Fruit fly (Drosophila melanogaster) whole organism, embryonic: ENCODE results near the gene CG16798.

Experiments used
- CG10274 ChIP-seq: fragments of 200-800 bp; sonication (Bioruptor generic); optimal IDR thresholded peaks from 3 replicates; lab custom pipeline; 2017; ENCODE audit warnings: missing biosample characterization, mild to moderate bottlenecking, missing genetic modification characterization
- CG12104 ChIP-seq: fragments of 200-800 bp; sonication (Bioruptor generic); optimal IDR thresholded peaks from 3 replicates; lab custom pipeline; 2016; ENCODE audit warnings: missing biosample characterization, missing genetic modification characterization
- CG13287 ChIP-seq: fragments of 200-800 bp; sonication (Bioruptor generic); IDR thresholded peaks from 2 replicates; pipeline ENCODE4 v1.3.6; 2022; ENCODE audit warnings: missing biosample characterization, missing genetic modification characterization; ENCODE audit not compliant: partially characterized antibody
- CG13424 ChIP-seq: fragments of 200-800 bp; sonication (Bioruptor generic); optimal IDR thresholded peaks from 2 replicates; lab custom pipeline; 2019; ENCODE audit warnings: missing biosample characterization, mild to moderate bottlenecking, missing genetic modification characterization, moderate library complexity
- CG14014 ChIP-seq: fragments of 200-800 bp; sonication (Bioruptor generic); IDR thresholded peaks from 2 replicates; pipeline ENCODE4 v1.3.6; 2022; ENCODE audit warnings: missing biosample characterization, missing genetic modification characterization
- CG14860 ChIP-seq: fragments of 200-800 bp; sonication (Bioruptor generic); IDR thresholded peaks from 3 replicates; pipeline ENCODE4 v1.3.6; 2022; ENCODE audit warnings: missing biosample characterization, missing genetic modification characterization; ENCODE audit not compliant: partially characterized antibody
- CG16779 ChIP-seq: fragments of 200-800 bp; sonication (Bioruptor generic); IDR thresholded peaks from 2 replicates; pipeline ENCODE4 v1.3.6; 2022; ENCODE audit warnings: missing biosample characterization, missing genetic modification characterization
- CG16813 ChIP-seq: fragments of 200-800 bp; sonication (Bioruptor generic); IDR thresholded peaks from 3 replicates; pipeline ENCODE4 v1.3.6; 2022; ENCODE audit warnings: missing biosample characterization, missing genetic modification characterization; ENCODE audit not compliant: partially characterized antibody
- CG17829 ChIP-seq: fragments of 200-800 bp; optimal IDR thresholded peaks from 2 replicates; lab custom pipeline; 2019; ENCODE audit warnings: missing biosample characterization, mild to moderate bottlenecking, missing genetic modification characterization, moderate library complexity
- CG2712 ChIP-seq: fragments of 200-800 bp; optimal IDR thresholded peaks from 3 replicates; lab custom pipeline; 2019; ENCODE audit warnings: missing biosample characterization, mild to moderate bottlenecking, missing genetic modification characterization, moderate library complexity
- CG2889 ChIP-seq: fragments of 200-800 bp; sonication (Bioruptor generic); IDR thresholded peaks from 3 replicates; pipeline ENCODE4 v1.3.6; 2022; ENCODE audit warnings: missing biosample characterization, missing genetic modification characterization
- CG42726 ChIP-seq: fragments of 200-800 bp; sonication (Bioruptor generic); IDR thresholded peaks from 2 replicates; pipeline ENCODE4 v1.3.6; 2022; ENCODE audit warnings: missing biosample characterization, missing genetic modification characterization; ENCODE audit not compliant: partially characterized antibody
- CG4424 ChIP-seq: fragments of 200-800 bp; sonication (Bioruptor generic); optimal IDR thresholded peaks from 3 replicates; lab custom pipeline; 2016; ENCODE audit warnings: missing biosample characterization, missing genetic modification characterization
- CG5180 ChIP-seq: fragments of 200-800 bp; sonication (Bioruptor generic); optimal IDR thresholded peaks from 3 replicates; lab custom pipeline; 2017; ENCODE audit warnings: missing biosample characterization, missing genetic modification characterization, mild to moderate bottlenecking, moderate library complexity, missing genetic modification reagents
- CG6175 ChIP-seq: fragments of 200-800 bp; sonication (Bioruptor generic); IDR thresholded peaks from 3 replicates; pipeline ENCODE4 v1.3.6; 2022; ENCODE audit warnings: missing biosample characterization, missing genetic modification characterization
- CG6254 ChIP-seq: fragments of 200-800 bp; sonication (Bioruptor generic); optimal IDR thresholded peaks from 3 replicates; lab custom pipeline; 2017; ENCODE audit warnings: mild to moderate bottlenecking, missing biosample characterization, missing genetic modification reagents, missing genetic modification characterization
- CG6689 ChIP-seq: fragments of 200-800 bp; sonication (Bioruptor generic); IDR thresholded peaks from 2 replicates; pipeline ENCODE4 v1.3.6; 2022; ENCODE audit warnings: missing biosample characterization, missing genetic modification characterization
- CG6791 ChIP-seq: fragments of 200-800 bp; sonication (Bioruptor generic); IDR thresholded peaks from 3 replicates; pipeline ENCODE4 v1.3.6; 2022; ENCODE audit warnings: missing biosample characterization, missing genetic modification characterization; ENCODE audit not compliant: partially characterized antibody
- CG9437 ChIP-seq: fragments of 200-800 bp; sonication (Bioruptor generic); optimal IDR thresholded peaks from 2 replicates; lab custom pipeline; 2018; ENCODE audit warnings: missing biosample characterization, mild to moderate bottlenecking, missing genetic modification characterization
- CoRest ChIP-seq: fragments of 200-800 bp; sonication (Bioruptor generic); optimal IDR thresholded peaks from 3 replicates; lab custom pipeline; 2018; ENCODE audit warnings: missing biosample characterization, mild to moderate bottlenecking, missing genetic modification characterization, moderate library complexity
- Dip2 ChIP-seq: fragments of 200-800 bp; sonication (Bioruptor generic); IDR thresholded peaks from 2 replicates; pipeline ENCODE4 v1.3.6; 2022; ENCODE audit warnings: missing biosample characterization, missing genetic modification characterization
- Fer1 ChIP-seq: fragments of 200-800 bp; sonication (Bioruptor generic); optimal IDR thresholded peaks from 2 replicates; lab custom pipeline; 2017; ENCODE audit warnings: missing biosample characterization, mild to moderate bottlenecking, missing genetic modification characterization
- HLH4C ChIP-seq: fragments of 200-800 bp; sonication (Bioruptor generic); IDR thresholded peaks from 3 replicates; pipeline ENCODE4 v1.3.6; 2022; ENCODE audit warnings: missing biosample characterization, missing genetic modification characterization; ENCODE audit not compliant: partially characterized antibody
- ara ChIP-seq: fragments of 200-800 bp; sonication (Bioruptor generic); IDR thresholded peaks from 2 replicates; pipeline ENCODE4 v1.3.6; 2022; ENCODE audit warnings: missing biosample characterization, missing genetic modification characterization
- ato ChIP-seq: fragments of 200-800 bp; sonication (Bioruptor generic); IDR thresholded peaks from 2 replicates; pipeline ENCODE4 v1.3.6; 2022; ENCODE audit warnings: missing biosample characterization, missing genetic modification characterization; ENCODE audit not compliant: partially characterized antibody
- bbx ChIP-seq: fragments of 200-800 bp; sonication (Bioruptor generic); IDR thresholded peaks from 2 replicates; pipeline ENCODE4 v1.3.6; 2022; ENCODE audit warnings: missing biosample characterization, missing genetic modification characterization; ENCODE audit not compliant: partially characterized antibody
- cato ChIP-seq: fragments of 200-800 bp; sonication (Bioruptor generic); optimal IDR thresholded peaks from 2 replicates; lab custom pipeline; 2016; ENCODE audit warnings: missing biosample characterization, missing genetic modification characterization, borderline replicate concordance
- cg ChIP-seq: fragments of 200-800 bp; sonication (Bioruptor generic); optimal IDR thresholded peaks from 3 replicates; lab custom pipeline; 2019; ENCODE audit warnings: missing biosample characterization, mild to moderate bottlenecking, missing genetic modification characterization, moderate library complexity
- ewg ChIP-seq: fragments of 200-800 bp; sonication (Bioruptor generic); optimal IDR thresholded peaks from 3 replicates; lab custom pipeline; 2017; ENCODE audit warnings: mild to moderate bottlenecking, missing biosample characterization, missing genetic modification reagents, missing genetic modification characterization
- exex ChIP-seq: fragments of 200-800 bp; sonication (Bioruptor generic); optimal IDR thresholded peaks from 4 replicates; lab custom pipeline; 2018; ENCODE audit warnings: missing biosample characterization, mild to moderate bottlenecking, missing genetic modification characterization, moderate library complexity
- ftz-f1 ChIP-seq: fragments of 200-800 bp; sonication (Bioruptor generic); optimal IDR thresholded peaks from 2 replicates; lab custom pipeline; 2016; ENCODE audit warnings: missing biosample characterization, missing genetic modification characterization
- hbn ChIP-seq: fragments of 200-800 bp; sonication (Bioruptor generic); IDR thresholded peaks from 2 replicates; pipeline ENCODE4 v1.3.6; 2022; ENCODE audit warnings: missing biosample characterization, missing genetic modification characterization; ENCODE audit not compliant: partially characterized antibody
- inv ChIP-seq: fragments of 200-800 bp; sonication (Bioruptor generic); IDR thresholded peaks from 2 replicates; pipeline ENCODE4 v1.3.6; 2022; ENCODE audit warnings: missing biosample characterization, missing genetic modification characterization; ENCODE audit not compliant: partially characterized antibody
- nau ChIP-seq: fragments of 200-800 bp; sonication (Bioruptor generic); optimal IDR thresholded peaks from 3 replicates; lab custom pipeline; 2017; ENCODE audit warnings: missing biosample characterization, mild to moderate bottlenecking, missing genetic modification characterization, missing genetic modification reagents
- nerfin-2 ChIP-seq: fragments of 200-800 bp; sonication (Bioruptor generic); IDR thresholded peaks from 2 replicates; pipeline ENCODE4 v1.3.6; 2022; ENCODE audit warnings: missing biosample characterization, missing genetic modification characterization; ENCODE audit not compliant: partially characterized antibody
- p53 ChIP-seq: fragments of 200-800 bp; sonication (Bioruptor generic); optimal IDR thresholded peaks from 2 replicates; lab custom pipeline; 2016; ENCODE audit warnings: missing biosample characterization, missing genetic modification characterization
- pita ChIP-seq: fragments of 200-800 bp; sonication (Bioruptor generic); optimal IDR thresholded peaks from 2 replicates; lab custom pipeline; 2017; ENCODE audit warnings: missing biosample characterization, mild to moderate bottlenecking, missing genetic modification characterization
- rib ChIP-seq: fragments of 200-800 bp; sonication (Bioruptor generic); IDR thresholded peaks from 2 replicates; pipeline ENCODE4 v1.3.6; 2022; ENCODE audit warnings: missing biosample characterization, missing genetic modification characterization
- sens ChIP-seq: fragments of 200-800 bp; sonication (Bioruptor generic); peaks from one replicate; lab custom pipeline; 2016; ENCODE audit warnings: missing biosample characterization, missing genetic modification characterization
- slou ChIP-seq: fragments of 200-800 bp; sonication (Bioruptor generic); optimal IDR thresholded peaks from 3 replicates; lab custom pipeline; 2016; ENCODE audit warnings: missing biosample characterization, missing genetic modification characterization
- sna ChIP-seq: fragments of 200-800 bp; sonication (Bioruptor generic); IDR thresholded peaks from 2 replicates; pipeline ENCODE4 v1.3.6; 2022; ENCODE audit warnings: missing biosample characterization, missing genetic modification characterization; ENCODE audit not compliant: partially characterized antibody
- sr ChIP-seq: fragments of 200-800 bp; sonication (Bioruptor generic); IDR thresholded peaks from 3 replicates; pipeline ENCODE4 v1.3.6; 2022; ENCODE audit warnings: missing biosample characterization, missing genetic modification characterization
- stwl ChIP-seq: fragments of 200-800 bp; sonication (Bioruptor generic); optimal IDR thresholded peaks from 3 replicates; lab custom pipeline; 2018; ENCODE audit warnings: missing biosample characterization, mild to moderate bottlenecking, missing genetic modification characterization, moderate library complexity
- tll ChIP-seq, 2 experiments: fragments of 200-800 bp in 1 of 2; fragments of >200 bp in 1 of 2; sonication (Bioruptor generic) in 1 of 2; optimal IDR thresholded peaks; 2 replicates each; lab custom pipeline; 2017 to 2019; ENCODE audit warnings: missing biosample characterization in 2 of 2, missing genetic modification characterization in 2 of 2, mild to moderate bottlenecking in 1 of 2, moderate library complexity in 1 of 2
- zfh2 ChIP-seq: fragments of 200-800 bp; sonication (Bioruptor generic); optimal IDR thresholded peaks from 2 replicates; lab custom pipeline; 2016; ENCODE audit warnings: missing biosample characterization, missing genetic modification characterization

CG16798 gene

dm6 chr2L:20428756-20429408 lies 46.7 kb upstream of the CG16798 start (continued):
- no peak for TF ChIP-seq CG42726 (GFP tag; lab: Robert Waterston, UW)
- TF ChIP-seq rib (GFP tag; lab: Robert Waterston, UW) = no peak
- no peak for TF ChIP-seq CG16779 (GFP tag; lab: Robert Waterston, UW)
- peak; percentile 42 for TF ChIP-seq nau
- no peak for TF ChIP-seq CG4424 (GFP tag; lab: Kevin White, UChicago)
- TF ChIP-seq exex = peak; percentile 27
- peak; percentile 5 for TF ChIP-seq Fer1

- TF ChIP-seq CG9437 (GFP tag; lab: Kevin White, UChicago) (peak; percentile 50), ato (GFP tag; lab: Robert Waterston, UW) (no peak), slou (GFP tag; lab: Kevin White, UChicago) (no peak), cato (GFP tag; lab: Kevin White, UChicago) (no peak), CG12104 (GFP tag; lab: Kevin White, UChicago) (no peak), tll (GFP tag; optimal IDR thresholded peaks at IDR 0.05; lab: Kevin White, UChicago) (no peak), CG2712 (tag; lab: Kevin White, UChicago) (peak; percentile 13), sens (GFP tag; lab: Kevin White, UChicago) (peak; percentile 85), CG14014 (GFP tag; lab: Robert Waterston, UW) (no peak), ewg (GFP tag; lab: Kevin White, UChicago) (no peak), CG10274 (no peak), cg (peak; percentile 38), p53 (no peak), CG6689 (GFP tag; lab: Robert Waterston, UW) (peak; percentile 26; the same call in 1 of the 2 replicates)
Observed at dm6 chr2L:20428382-20428755, 46.2 kb upstream of the CG16798 start.

- TF ChIP-seq Dip2 (GFP tag; lab: Robert Waterston, UW) (no peak), cg (no peak), zfh2 (GFP tag; lab: Kevin White, UChicago) (no peak), sna (GFP tag; lab: Robert Waterston, UW) (peak; percentile 79), CG17829 (tag; lab: Kevin White, UChicago) (no peak), bbx (GFP tag; lab: Robert Waterston, UW) (peak; percentile 66), CG6175 (0 out of 3 replicates have a peak, but pooled peaks have one; percentile 13), cato (GFP tag; lab: Kevin White, UChicago) (no peak), sr (GFP tag; lab: Robert Waterston, UW) (no peak), CG5180 (peak; percentile 74), ato (GFP tag; lab: Robert Waterston, UW) (peak; percentile 57), ara (GFP tag; lab: Robert Waterston, UW) (no peak), CG16813 (peak; percentile 73), CG2889 (GFP tag; lab: Robert Waterston, UW) (no peak), CG13287 (GFP tag; lab: Robert Waterston, UW) (peak; percentile 82), nerfin-2 (peak; percentile 89), CG14860 (peak; percentile 74), hbn (GFP tag; lab: Robert Waterston, UW) (peak; percentile 51; the same call in 1 of the 2 replicates), CG13424 (tag; lab: Kevin White, UChicago) (no peak), CoRest (tag; lab: Kevin White, UChicago) (no peak), HLH4C (GFP tag; lab: Robert Waterston, UW) (peak; percentile 87), pita (GFP tag; lab: Kevin White, UChicago) (no peak), CG6254 (no peak), stwl (peak; percentile 26), ftz-f1 (GFP tag; lab: Kevin White, UChicago) (no peak), CG6791 (GFP tag; lab: Robert Waterston, UW) (peak; percentile 79), inv (GFP tag; lab: Robert Waterston, UW) (peak; percentile 47; the same call in 1 of the 2 replicates)
Observed at dm6 chr2L:20427401-20427800, 45.2 kb upstream of the CG16798 start.
